Fruit fly (Drosophila melanogaster): ENCODE measurements around the gene CG31178.

DNA sequence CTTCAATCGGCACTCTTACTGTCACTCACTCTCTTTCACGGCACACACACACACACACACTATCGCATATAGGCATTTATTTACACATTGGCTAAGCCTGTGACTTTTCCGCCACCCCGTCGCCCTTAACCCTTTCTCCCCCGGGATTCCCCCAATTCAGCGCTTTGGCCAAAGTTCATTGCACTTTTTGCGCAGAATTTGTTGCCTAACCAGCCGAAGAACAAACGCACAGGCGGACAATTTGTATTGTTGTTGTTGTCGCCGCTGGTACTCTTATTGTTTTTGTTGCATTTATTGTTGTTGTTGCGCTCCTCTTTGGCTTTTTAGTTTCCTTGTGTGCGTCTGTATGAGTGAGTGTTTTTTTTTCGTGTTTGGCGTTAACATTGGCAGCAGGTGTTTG is 25.2 kb downstream of the CG31178 start:
- TF ChIP-seq h (optimal IDR thresholded peaks at IDR 0.05), result no peak
- TF ChIP-seq Myc (optimal IDR thresholded peaks at IDR 0.05), result no peak
- TF ChIP-seq insv (optimal IDR thresholded peaks at IDR 0.05), result no peak
- TF ChIP-seq Sin3A (optimal IDR thresholded peaks at IDR 0.05), result no peak
- no peak for TF ChIP-seq psq (optimal IDR thresholded peaks at IDR 0.05)

All from Kc167 (cell line).